Fruit fly (Drosophila melanogaster) whole organism, embryonic: ENCODE measurements around the gene Prosalpha6.

ENCODE experiments used
- CG11695 ChIP-seq: fragments of 200-800 bp; sonication (Bioruptor generic); IDR thresholded peaks from 3 replicates; pipeline ENCODE4 v1.3.6; 2022; ENCODE audit warnings: missing biosample characterization, missing genetic modification characterization
- CG13894 ChIP-seq: fragments of 200-800 bp; sonication (Bioruptor generic); optimal IDR thresholded peaks from 3 replicates; lab custom pipeline; 2018; ENCODE audit warnings: missing biosample characterization, mild to moderate bottlenecking, missing genetic modification characterization, moderate library complexity
- CG14014 ChIP-seq: fragments of 200-800 bp; sonication (Bioruptor generic); IDR thresholded peaks from 2 replicates; pipeline ENCODE4 v1.3.6; 2022; ENCODE audit warnings: missing biosample characterization, missing genetic modification characterization
- CG1603 ChIP-seq: fragments of 200-800 bp; sonication (Bioruptor generic); optimal IDR thresholded peaks from 2 replicates; lab custom pipeline; 2019; ENCODE audit warnings: missing biosample characterization, mild to moderate bottlenecking, missing genetic modification characterization, moderate library complexity
- CG17361 ChIP-seq: fragments of 200-800 bp; sonication (Bioruptor generic); IDR thresholded peaks from 3 replicates; pipeline ENCODE4 v1.3.6; 2022; ENCODE audit warnings: missing biosample characterization, missing genetic modification characterization
- CG3838 ChIP-seq: fragments of 200-800 bp; sonication (Bioruptor generic); optimal IDR thresholded peaks from 3 replicates; lab custom pipeline; 2016; ENCODE audit warnings: missing biosample characterization, missing genetic modification characterization
- CG7357 ChIP-seq: fragments of 200-800 bp; sonication (Bioruptor generic); IDR thresholded peaks from 3 replicates; pipeline ENCODE4 v1.3.6; 2022; ENCODE audit warnings: missing biosample characterization, missing genetic modification characterization
- CG7963 ChIP-seq: fragments of 200-800 bp; sonication (Bioruptor generic); IDR thresholded peaks from 3 replicates; pipeline ENCODE4 v1.3.6; 2022; ENCODE audit warnings: missing biosample characterization, missing genetic modification characterization; ENCODE audit not compliant: partially characterized antibody
- D19A ChIP-seq: fragments of 200-800 bp; optimal IDR thresholded peaks from 3 replicates; lab custom pipeline; 2019; ENCODE audit warnings: missing biosample characterization, mild to moderate bottlenecking, missing genetic modification characterization, moderate library complexity
- E2f2 ChIP-seq: fragments of 200-800 bp; sonication (Bioruptor generic); IDR thresholded peaks from 2 replicates; pipeline ENCODE4 v1.3.6; 2022; ENCODE audit warnings: missing biosample characterization, missing genetic modification characterization
- GATAe ChIP-seq: fragments of 200-800 bp; sonication (Bioruptor generic); conservative IDR thresholded peaks from 2 replicates; pipeline ENCODE4 v1.3.6; 2022; ENCODE audit warnings: missing biosample characterization, missing genetic modification characterization
- kah ChIP-seq: fragments of 200-800 bp; sonication (Bioruptor generic); optimal IDR thresholded peaks from 2 replicates; lab custom pipeline; 2018; ENCODE audit warnings: missing biosample characterization, mild to moderate bottlenecking, missing genetic modification characterization
- kni ChIP-seq: fragments of 200-800 bp; sonication (Bioruptor generic); optimal IDR thresholded peaks from 3 replicates; lab custom pipeline; 2017; ENCODE audit warnings: mild to moderate bottlenecking, missing biosample characterization, missing genetic modification reagents, missing genetic modification characterization

DNA sequence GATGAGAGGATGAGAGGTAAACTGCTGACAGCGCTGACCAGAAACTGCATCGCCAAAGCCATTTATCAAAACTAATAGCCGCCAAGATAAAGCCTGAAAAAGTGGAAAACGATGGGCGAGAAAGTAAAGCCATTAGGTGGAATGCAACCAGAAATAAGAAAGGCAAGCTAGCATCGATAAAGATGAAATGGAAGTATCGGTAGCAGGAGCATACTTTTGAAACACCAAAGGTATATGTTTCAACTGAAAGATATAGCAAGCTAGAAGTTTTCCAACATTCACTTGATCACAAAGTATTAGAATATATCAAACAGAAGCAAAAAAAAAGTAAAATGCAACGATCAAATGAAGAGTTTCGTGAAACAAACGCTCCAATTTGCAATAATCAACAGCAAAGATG is 48.7 kb upstream of the Prosalpha6 start, which contains the start of gene CG13137:
- TF ChIP-seq kah (GFP tag; lab: Kevin White, UChicago) (no peak), CG11695 (GFP tag; lab: Robert Waterston, UW) (no peak), E2f2 (no peak), CG14014 (no peak), CG7963 (no peak), CG17361 (GFP tag; lab: Robert Waterston, UW) (no peak), D19A (tag; lab: Kevin White, UChicago) (no peak), CG3838 (GFP tag; lab: Kevin White, UChicago) (no peak), CG13894 (tag; lab: Kevin White, UChicago) (no peak), kni (GFP tag; lab: Kevin White, UChicago) (no peak), CG7357 (no peak), GATAe (GFP tag; lab: Robert Waterston, UW) (no peak), CG1603 (tag; lab: Kevin White, UChicago) (no peak)
